Worm (Caenorhabditis elegans) whole organism, L3 larva: Measurements from ENCODE around the gene lelo-2.
"Not testable (repeated sequence)": the region's sequence is repeated elsewhere in the genome, so short reads cannot be mapped to it uniquely, and the experiment has no call there.

Experiments used
- R02D3.7 ChIP-seq: fragments of 150-350 bp; optimal IDR thresholded peaks from 2 replicates; lab custom pipeline; 2014; ENCODE audit warnings: missing biosample characterization, missing genetic modification characterization
- ZK546.5 ChIP-seq: sonication (generic microtip); optimal IDR thresholded peaks from 2 replicates; lab custom pipeline; 2017; ENCODE audit warnings: missing biosample characterization, missing genetic modification characterization
- eor-1 ChIP-seq, 2 experiments: fragments of 150-350 bp; optimal IDR thresholded peaks; 2 replicates each; lab custom pipeline; 2014 to 2018; ENCODE audit warnings: missing biosample characterization in 2 of 2, missing genetic modification characterization in 2 of 2
- nhr-11 ChIP-seq: fragments of 150-350 bp; optimal IDR thresholded peaks from 2 replicates; lab custom pipeline; 2014; ENCODE audit warnings: missing biosample characterization, missing genetic modification characterization
- nhr-67 ChIP-seq: fragments of 150-350 bp; optimal IDR thresholded peaks from 2 replicates; lab custom pipeline; 2014; ENCODE audit warnings: missing biosample characterization, missing genetic modification characterization
- nhr-76 ChIP-seq: fragments of 150-350 bp; sonication (generic microtip); optimal IDR thresholded peaks from 5 replicates; lab custom pipeline; 2014; ENCODE audit warnings: missing biosample characterization, missing genetic modification characterization
- pha-4 ChIP-seq: fragments of 150-350 bp; optimal IDR thresholded peaks from 2 replicates; lab custom pipeline; 2014; ENCODE audit warnings: missing biosample characterization, missing genetic modification reagents, missing genetic modification characterization
- sea-2 ChIP-seq: fragments of 150-350 bp; sonication (generic microtip); optimal IDR thresholded peaks from 4 replicates; lab custom pipeline; 2014; ENCODE audit warnings: missing biosample characterization, missing genetic modification reagents, missing genetic modification characterization
- skn-1 ChIP-seq: fragments of 150-350 bp; optimal IDR thresholded peaks from 2 replicates; lab custom pipeline; 2014; ENCODE audit warnings: missing biosample characterization, missing genetic modification characterization
- unc-39 ChIP-seq: sonication (generic microtip); optimal IDR thresholded peaks from 4 replicates; lab custom pipeline; 2017; ENCODE audit warnings: missing biosample characterization, missing genetic modification characterization
- ztf-11 ChIP-seq: fragments of 150-350 bp; optimal IDR thresholded peaks from 2 replicates; lab custom pipeline; 2014; ENCODE audit warnings: missing biosample characterization, missing genetic modification characterization

ce11 chrIII:1377903-1378302 lies 49.1 kb downstream of the lelo-2 start, which contains the start of gene pals-40:
- TF ChIP-seq R02D3.7; sea-2; eor-1 (tag; optimal IDR thresholded peaks at IDR 0.05; lab: Kevin White, UChicago); pha-4; ZK546.5 (tag; lab: Kevin White, UChicago); nhr-67; nhr-11; ztf-11 (tag; lab: Kevin White, UChicago); unc-39 (tag; lab: Kevin White, UChicago); skn-1 (tag; lab: Kevin White, UChicago); nhr-76: not testable (repeated sequence)
